Worm (Caenorhabditis elegans) whole organism, late embryonic: ENCODE results near the gene T22B2.3.

Experiments used
- K09A11.1 ChIP-seq: sonication (generic microtip); optimal IDR thresholded peaks from 2 replicates; lab custom pipeline; 2017; ENCODE audit warnings: antibody characterized with exemption, mild to moderate bottlenecking, missing genetic modification characterization, missing compliant biosample characterization; ENCODE audit not compliant: insufficient read depth
- ceh-14 ChIP-seq: sonication (generic microtip); optimal IDR thresholded peaks from 2 replicates; lab custom pipeline; 2016; ENCODE audit warnings: missing genotype, missing genetic modification characterization, missing compliant biosample characterization
- ceh-31 ChIP-seq: sonication (generic microtip); optimal IDR thresholded peaks from 2 replicates; lab custom pipeline; 2016; ENCODE audit warnings: missing genetic modification characterization, missing compliant biosample characterization
- hlh-30 ChIP-seq: sonication (generic microtip); optimal IDR thresholded peaks from 2 replicates; lab custom pipeline; 2017; ENCODE audit warnings: antibody characterized with exemption, missing genetic modification characterization, missing compliant biosample characterization; ENCODE audit not compliant: insufficient read depth

- TF ChIP-seq ceh-14 (tag; lab: Kevin White, UChicago) (no peak), ceh-31 (tag; lab: Kevin White, UChicago) (no peak), K09A11.1 (tag; lab: Kevin White, UChicago) (no peak), hlh-30 (tag; lab: Kevin White, UChicago) (no peak)
Measured at ce11 chrX:3949763-3950162, 32.6 kb downstream of the T22B2.3 start.
